Fruit fly (Drosophila melanogaster): ENCODE data around the gene Zdhhc8.

Gene Zdhhc8

dm6 chrX:9355996-9356708 lies at the start of gene Zdhhc8, which contains the start of gene BCL7-like:
Gene Zdhhc8 (minus strand): TSS chrX:9356227.
Gene BCL7-like (plus strand): TSS chrX:9356634.
- TF ChIP-seq CTCF (optimal IDR thresholded peaks at IDR 0.05) (no peak), CG8478 (optimal IDR thresholded peaks at IDR 0.05) (no peak)

- TF ChIP-seq CG8478 (optimal IDR thresholded peaks at IDR 0.05), result no peak
- TF ChIP-seq CTCF (optimal IDR thresholded peaks at IDR 0.05), result no peak
Measured at dm6 chrX:9401053-9401452, 45.0 kb upstream of the Zdhhc8 start.

dm6 chrX:9399810-9400209 lies 43.8 kb upstream of the Zdhhc8 start:
- TF ChIP-seq CG8478 (optimal IDR thresholded peaks at IDR 0.05), result no peak
- TF ChIP-seq CTCF (optimal IDR thresholded peaks at IDR 0.05), result no peak

- TF ChIP-seq CTCF (optimal IDR thresholded peaks at IDR 0.05) (no peak), CG8478 (optimal IDR thresholded peaks at IDR 0.05) (no peak)
Measured at dm6 chrX:9394880-9395279, 38.9 kb upstream of the Zdhhc8 start.

dm6 chrX:9394358-9394757 lies 38.3 kb upstream of the Zdhhc8 start:
- TF ChIP-seq CG8478 (optimal IDR thresholded peaks at IDR 0.05), result no peak
- TF ChIP-seq CTCF (optimal IDR thresholded peaks at IDR 0.05), result peak; percentile 23 to 57

dm6 chrX:9355193-9355995 lies 633 bp downstream of the Zdhhc8 start:
- TF ChIP-seq CTCF (optimal IDR thresholded peaks at IDR 0.05) (no peak), CG8478 (optimal IDR thresholded peaks at IDR 0.05) (no peak)

dm6 chrX:9354773-9355172 lies 1.3 kb downstream of the Zdhhc8 start:
- TF ChIP-seq CG8478 (optimal IDR thresholded peaks at IDR 0.05) (no peak), CTCF (optimal IDR thresholded peaks at IDR 0.05) (no peak)

- TF ChIP-seq CTCF (optimal IDR thresholded peaks at IDR 0.05) (no peak), CG8478 (optimal IDR thresholded peaks at IDR 0.05) (no peak)
Measured at dm6 chrX:9352112-9353096, 3.6 kb downstream of the Zdhhc8 start.

dm6 chrX:9350309-9350708 lies 5.7 kb downstream of the Zdhhc8 start:
- TF ChIP-seq CTCF (optimal IDR thresholded peaks at IDR 0.05), result no peak
- TF ChIP-seq CG8478 (optimal IDR thresholded peaks at IDR 0.05), result no peak

- no peak for TF ChIP-seq CG8478 (optimal IDR thresholded peaks at IDR 0.05)
- TF ChIP-seq CTCF (optimal IDR thresholded peaks at IDR 0.05), result no peak
Measured at dm6 chrX:9349224-9349623, 6.8 kb downstream of the Zdhhc8 start.

- TF ChIP-seq CG8478 (optimal IDR thresholded peaks at IDR 0.05) (no peak), CTCF (optimal IDR thresholded peaks at IDR 0.05) (no peak)
Measured at dm6 chrX:9347767-9348166, 8.3 kb downstream of the Zdhhc8 start.

- TF ChIP-seq CG8478 (optimal IDR thresholded peaks at IDR 0.05), result no peak
- TF ChIP-seq CTCF (optimal IDR thresholded peaks at IDR 0.05), result no peak
Measured at dm6 chrX:9345522-9345921, 10.5 kb downstream of the Zdhhc8 start.

- TF ChIP-seq CG8478 (optimal IDR thresholded peaks at IDR 0.05) (no peak), CTCF (optimal IDR thresholded peaks at IDR 0.05) (no peak)
Measured at dm6 chrX:9344482-9345106, 11.4 kb downstream of the Zdhhc8 start.
